Worm (Caenorhabditis elegans): ENCODE measurements around the gene pqn-8.
A peak's percentile ranks its signal among the peaks of the same experiment; 100 is the strongest.

pqn-8 gene

ce11 chrIII:9950244-9950643, 47.5 kb downstream of the pqn-8 start, which contains the start of gene K03H1.13:
Gene K03H1.13, minus strand, starts transcription at chrIII:9950344.
- TF ChIP-seq hmg-1.2 (GFP tag; IDR thresholded peaks at IDR 0.05) (peak; percentile 24; the same call in 1 of the 2 replicates), C17E4.6 (GFP tag; IDR thresholded peaks at IDR 0.05) (no peak), lsl-1 (GFP tag; optimal IDR thresholded peaks at IDR 0.05) (no peak), dpff-1 (tag; optimal IDR thresholded peaks at IDR 0.05) (no peak)

ce11 chrIII:9946806-9947419, 50.9 kb downstream of the pqn-8 start, which contains the start of gene K03H1.7:
Gene K03H1.7, plus strand, starts transcription at chrIII:9947405.
- TF ChIP-seq F52B5.7 (tag; optimal IDR thresholded peaks at IDR 0.05): no peak
- no peak for TF ChIP-seq ZK185.1 (tag; optimal IDR thresholded peaks at IDR 0.05; ENCODE audit: poor library complexity, severe bottlenecking)
- TF ChIP-seq him-1 (tag; optimal IDR thresholded peaks at IDR 0.05): no peak
- TF ChIP-seq somi-1 (GFP tag; optimal IDR thresholded peaks at IDR 0.05): no peak
- TF ChIP-seq F22D6.2 (tag; optimal IDR thresholded peaks at IDR 0.05): no peak
- no peak for TF ChIP-seq let-607 (tag; optimal IDR thresholded peaks at IDR 0.05)
- TF ChIP-seq T26A5.8 (tag; optimal IDR thresholded peaks at IDR 0.05): no peak
- TF ChIP-seq efl-1 (GFP tag; optimal IDR thresholded peaks at IDR 0.05): peak; percentile 21
- TF ChIP-seq zfh-2 (GFP tag; conservative IDR thresholded peaks at IDR 0.05): no peak
- peak; percentile 50 for TF ChIP-seq F33H1.4 (GFP tag; IDR thresholded peaks at IDR 0.05)
- TF ChIP-seq xnd-1 (tag; optimal IDR thresholded peaks at IDR 0.05): peak; percentile 53
- no peak for TF ChIP-seq gei-17 (GFP tag; optimal IDR thresholded peaks at IDR 0.05)
- TF ChIP-seq dox-1 (GFP tag; IDR thresholded peaks at IDR 0.05): 0 out of 2 replicates have a peak, but pooled peaks have one; percentile 7
- no peak for TF ChIP-seq nhr-179 (tag; optimal IDR thresholded peaks at IDR 0.05)
- TF ChIP-seq C06A6.2 (GFP tag; conservative IDR thresholded peaks at IDR 0.05): no peak
- TF ChIP-seq F23B12.7 (tag; optimal IDR thresholded peaks at IDR 0.05; ENCODE audit: insufficient read depth): no peak
- TF ChIP-seq madf-6 (GFP tag; IDR thresholded peaks at IDR 0.05): 0 out of 2 replicates have a peak, but pooled peaks have one; percentile 22
- TF ChIP-seq lin-40 (tag; optimal IDR thresholded peaks at IDR 0.05): no peak
- TF ChIP-seq rcor-1 (GFP tag; IDR thresholded peaks at IDR 0.05): no peak
- TF ChIP-seq F57C9.4 (tag; optimal IDR thresholded peaks at IDR 0.05): no peak
- TF ChIP-seq athp-1 (tag; optimal IDR thresholded peaks at IDR 0.05): no peak
- peak; percentile 62; the same call in 1 of the 2 replicates for TF ChIP-seq ceh-91 (GFP tag; IDR thresholded peaks at IDR 0.05)
- no peak for TF ChIP-seq ztf-25 (GFP tag; IDR thresholded peaks at IDR 0.05)
- peak; percentile 89 for TF ChIP-seq lsl-1 (GFP tag; optimal IDR thresholded peaks at IDR 0.05)
- peak; percentile 50 for TF ChIP-seq madf-8 (GFP tag; conservative IDR thresholded peaks at IDR 0.05)
- TF ChIP-seq fkh-3 (tag; optimal IDR thresholded peaks at IDR 0.05): no peak
- TF ChIP-seq lin-35 (GFP tag; optimal IDR thresholded peaks at IDR 0.05): no peak

Data from whole organism, young adult.